Worm (Caenorhabditis elegans) whole organism, young adult: ENCODE data around the gene C28C12.11.
"Not testable (repeated sequence)": the region's sequence is repeated elsewhere in the genome, so short reads cannot be mapped to it uniquely, and the experiment has no call there.

Experiments used
- F39B2.1 ChIP-seq: fragments of 200-800 bp; sonication (Bioruptor generic); IDR thresholded peaks from 2 replicates; pipeline ENCODE4 v1.3.6; 2022; ENCODE audit warnings: missing genetic modification reagents, missing genetic modification characterization, missing compliant biosample characterization
- F49E8.2 ChIP-seq: sonication (generic microtip); optimal IDR thresholded peaks from 3 replicates; lab custom pipeline; 2017; ENCODE audit warnings: missing genetic modification characterization, mild to moderate bottlenecking, missing compliant biosample characterization, antibody characterized with exemption, moderate library complexity; ENCODE audit not compliant: insufficient read depth
- F52B5.7 ChIP-seq: sonication (generic microtip); optimal IDR thresholded peaks from 2 replicates; lab custom pipeline; 2016; ENCODE audit warnings: mild to moderate bottlenecking, missing genetic modification characterization, missing compliant biosample characterization
- ama-1 ChIP-seq, 3 experiments: fragments of 150-350 bp in 1 of 3; sonication (generic microtip) in 2 of 3; optimal IDR thresholded peaks; 2 replicates each; lab custom pipeline; 2014 to 2018; ENCODE audit warnings: missing biosample characterization in 2 of 3, missing genetic modification characterization in 2 of 3, missing genetic modification reagents in 2 of 3
- attf-5 ChIP-seq: fragments of 200-800 bp; sonication (Bioruptor generic); optimal IDR thresholded peaks from 2 replicates; lab custom pipeline; 2018; ENCODE audit warnings: mild to moderate bottlenecking, missing genetic modification characterization, missing compliant biosample characterization
- ceh-79 ChIP-seq: sonication (generic microtip); optimal IDR thresholded peaks from 2 replicates; lab custom pipeline; 2017; ENCODE audit warnings: mild to moderate bottlenecking, missing genetic modification characterization, missing compliant biosample characterization
- him-1 ChIP-seq: sonication (generic microtip); optimal IDR thresholded peaks from 2 replicates; lab custom pipeline; 2016; ENCODE audit warnings: missing genotype, missing genetic modification reagents, missing genetic modification characterization, missing compliant biosample characterization
- hsf-1 ChIP-seq: fragments of 200-800 bp; sonication (Bioruptor generic); IDR thresholded peaks from 2 replicates; pipeline ENCODE4 v1.3.6; 2022; ENCODE audit warnings: missing genetic modification reagents, missing genetic modification characterization, missing compliant biosample characterization
- lsy-27 ChIP-seq: sonication (generic microtip); optimal IDR thresholded peaks from 2 replicates; lab custom pipeline; 2017; ENCODE audit warnings: missing genetic modification characterization, mild to moderate bottlenecking, missing compliant biosample characterization, antibody characterized with exemption, missing genotype, borderline replicate concordance; ENCODE audit not compliant: insufficient read depth
- mel-28 ChIP-seq: sonication (generic microtip); optimal IDR thresholded peaks from 2 replicates; lab custom pipeline; 2016; ENCODE audit warnings: borderline replicate concordance, mild to moderate bottlenecking, missing genetic modification characterization, missing compliant biosample characterization
- snpc-1.1 ChIP-seq: sonication (generic microtip); optimal IDR thresholded peaks from 2 replicates; lab custom pipeline; 2017; ENCODE audit warnings: missing genetic modification characterization, mild to moderate bottlenecking, missing compliant biosample characterization, antibody characterized with exemption, moderate library complexity, missing genotype, missing genetic modification reagents; ENCODE audit not compliant: insufficient read depth

DNA sequence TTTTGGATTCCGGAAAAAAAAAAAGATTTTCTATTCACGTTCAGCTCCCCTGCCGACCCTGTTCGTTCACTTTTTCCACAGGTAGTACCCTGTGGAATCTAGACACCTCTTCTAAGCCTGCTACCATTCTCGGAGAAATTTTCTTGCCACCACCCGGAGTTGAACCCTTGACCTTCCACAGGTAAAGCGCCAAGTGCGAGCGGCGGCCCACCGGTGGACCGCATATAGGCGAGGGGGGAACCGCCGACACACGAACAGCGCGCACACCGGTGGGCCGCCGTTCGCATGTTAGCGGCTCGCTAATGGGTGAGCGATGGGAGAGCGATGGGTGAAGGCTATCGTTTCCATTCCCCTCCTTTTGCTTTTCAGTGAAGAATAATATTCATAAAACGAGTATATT is 26.7 kb downstream of the C28C12.11 start:
- TF ChIP-seq him-1 (tag; lab: Kevin White, UChicago); ceh-79; mel-28; ama-1 (optimal IDR thresholded peaks at IDR 0.05; lab: Kevin White, UChicago); ama-1 (GFP tag; optimal IDR thresholded peaks at IDR 0.05; lab: Kevin White, UChicago); snpc-1.1; lsy-27; attf-5 (GFP tag; lab: Kevin White, UChicago); hsf-1 (GFP tag; lab: Robert Waterston, UW); F49E8.2 (tag; lab: Kevin White, UChicago); F39B2.1 (GFP tag; lab: Robert Waterston, UW); F52B5.7 (tag; lab: Kevin White, UChicago): not testable (repeated sequence)
